Worm (Caenorhabditis elegans): Measurements from ENCODE around the gene C54G10.1.

- TF ChIP-seq aha-1 (tag) (no peak), nhr-111 (GFP tag; optimal IDR thresholded peaks at IDR 0.05) (no peak), jun-1 (tag; optimal IDR thresholded peaks at IDR 0.05) (no peak), unc-39 (tag; optimal IDR thresholded peaks at IDR 0.05) (no peak), ama-1 (optimal IDR thresholded peaks at IDR 0.05) (no peak), skn-1 (tag; optimal IDR thresholded peaks at IDR 0.05) (no peak), dpl-1 (GFP tag; optimal IDR thresholded peaks at IDR 0.05) (peak; percentile 49), sdz-12 (GFP tag; optimal IDR thresholded peaks at IDR 0.05) (no peak), nhr-237 (tag; optimal IDR thresholded peaks at IDR 0.05) (no peak)
Measured at ce11 chrV:14612168-14612567, 28.7 kb upstream of the C54G10.1 start, which contains the start of the genes R11H6.5 and ccnk-1.
